Fruit fly (Drosophila melanogaster) whole organism, adult: ENCODE results near the gene tld.

ENCODE experiments used
- CG7045 ChIP-seq: fragments of 200-800 bp; sonication (Bioruptor generic); optimal IDR thresholded peaks from 2 replicates; lab custom pipeline; 2017; ENCODE audit warnings: missing biosample characterization, mild to moderate bottlenecking, missing genetic modification characterization
- Hr96 ChIP-seq: fragments of 200-800 bp; sonication (Bioruptor generic); optimal IDR thresholded peaks from 2 replicates; lab custom pipeline; 2016; ENCODE audit warnings: missing biosample characterization, missing genetic modification characterization
- bab1 ChIP-seq: fragments of 200-800 bp; sonication (Bioruptor generic); optimal IDR thresholded peaks from 3 replicates; lab custom pipeline; 2019; ENCODE audit warnings: missing biosample characterization, mild to moderate bottlenecking, missing genetic modification characterization, moderate library complexity
- kay ChIP-seq: fragments of 200-800 bp; sonication (Bioruptor generic); peaks from one replicate; lab custom pipeline; 2016; ENCODE audit warnings: missing biosample characterization, missing genetic modification characterization, borderline replicate concordance
- toe ChIP-seq: fragments of 200-800 bp; sonication (Bioruptor generic); optimal IDR thresholded peaks from 2 replicates; lab custom pipeline; 2016; ENCODE audit warnings: missing biosample characterization, missing genetic modification characterization

DNA sequence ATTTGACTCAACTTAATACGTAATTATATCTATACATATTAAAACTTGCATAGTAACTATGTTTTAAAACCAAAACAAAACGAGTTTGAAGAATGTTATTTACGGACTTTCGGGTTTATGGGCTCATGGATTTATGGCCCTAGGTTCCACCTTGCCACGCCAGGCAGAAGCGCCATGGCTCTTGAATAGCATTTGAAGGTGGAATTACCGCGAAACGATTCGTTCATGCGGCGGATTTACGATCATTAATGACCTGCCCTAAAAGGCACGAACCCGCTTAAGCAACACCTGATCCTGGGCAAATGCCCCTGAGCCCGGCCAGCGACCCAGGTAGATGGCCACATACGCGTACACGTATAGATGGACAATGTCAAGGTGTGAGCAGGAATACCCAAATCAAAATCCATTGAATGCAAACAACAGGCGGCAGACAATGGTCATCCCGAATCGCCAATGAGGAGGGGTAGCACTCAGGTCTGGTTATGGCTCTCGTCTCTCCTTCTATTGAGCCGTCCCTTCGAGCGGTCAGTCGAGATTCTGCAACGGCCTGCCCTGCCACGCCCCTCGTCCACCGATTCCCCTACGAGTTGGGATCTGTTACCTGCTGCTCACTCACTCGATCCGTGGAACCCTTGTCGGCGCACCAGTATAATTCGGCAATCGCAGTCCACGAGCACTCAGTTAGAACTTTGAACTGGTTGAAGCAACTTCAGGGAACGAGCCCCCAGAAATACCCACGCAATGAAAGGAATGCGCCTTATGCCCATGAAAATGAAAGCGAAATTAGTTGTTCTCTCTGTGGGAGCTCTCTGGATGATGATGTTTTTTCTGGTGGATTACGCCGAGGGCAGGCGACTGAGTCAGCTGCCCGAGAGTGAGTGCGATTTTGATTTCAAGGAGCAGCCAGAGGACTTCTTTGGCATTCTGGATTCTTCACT lies at the start of gene tld:
- TF ChIP-seq kay (GFP tag; lab: Kevin White, UChicago) (no peak), toe (GFP tag; lab: Kevin White, UChicago) (no peak), Hr96 (no peak), CG7045 (GFP tag; lab: Kevin White, UChicago) (no peak), bab1 (GFP tag; lab: Kevin White, UChicago) (no peak)
